Worm (Caenorhabditis elegans): ENCODE data around the gene ndnf-1.

DNA sequence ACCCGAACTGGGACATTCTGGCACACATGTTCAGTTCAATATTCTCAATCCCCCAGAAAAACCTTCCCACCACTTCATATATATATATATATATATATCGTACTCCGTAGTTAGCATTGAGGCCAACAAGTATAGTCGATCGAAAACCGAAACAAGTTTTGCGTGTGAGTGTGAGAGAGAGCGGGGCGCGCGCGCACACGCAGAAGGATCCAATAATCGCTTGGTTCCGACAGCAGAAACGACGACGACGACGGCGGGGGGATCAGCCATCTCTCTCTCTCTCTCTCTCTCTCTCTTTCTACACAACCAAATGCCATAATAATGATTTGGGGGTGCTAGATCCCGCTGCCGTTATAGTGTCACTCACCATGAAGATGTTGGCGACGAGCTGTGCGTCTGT, 33.9 kb downstream of the ndnf-1 start:
- TF ChIP-seq K02D7.2 (tag; optimal IDR thresholded peaks at IDR 0.05) = no peak
- no peak for TF ChIP-seq ahr-1 (tag; optimal IDR thresholded peaks at IDR 0.05)
- no peak for TF ChIP-seq C38D4.7 (GFP tag; optimal IDR thresholded peaks at IDR 0.05)
- TF ChIP-seq pag-3 (tag; optimal IDR thresholded peaks at IDR 0.05; ENCODE audit: borderline replicate concordance) = no peak
- TF ChIP-seq ama-1 (optimal IDR thresholded peaks at IDR 0.05) = no peak
- TF ChIP-seq unc-86 (tag; optimal IDR thresholded peaks at IDR 0.05) = no peak
- TF ChIP-seq tbx-7 (tag; optimal IDR thresholded peaks at IDR 0.05) = no peak
